Fruit fly (Drosophila melanogaster): ENCODE data around the gene Lip1.
A peak's percentile ranks its signal among the peaks of the same experiment; 100 is the strongest.

Gene Lip1

dm6 chr2L:10748218-10748617 lies 46.9 kb upstream of the Lip1 start (continued):
- TF ChIP-seq CG18764 (GFP tag; optimal IDR thresholded peaks at IDR 0.05), result no peak
- no peak for TF ChIP-seq NFAT (GFP tag; IDR thresholded peaks at IDR 0.05)
- no peak for TF ChIP-seq CG5245 (GFP tag; optimal IDR thresholded peaks at IDR 0.05)
- TF ChIP-seq Bgb (GFP tag; IDR thresholded peaks at IDR 0.05; ENCODE audit: partially characterized antibody), result no peak
- TF ChIP-seq abd-A (tag; optimal IDR thresholded peaks at IDR 0.05), result no peak
- no peak for TF ChIP-seq CG2202 (tag; optimal IDR thresholded peaks at IDR 0.05)
- no peak for TF ChIP-seq CG8478 (optimal IDR thresholded peaks at IDR 0.05)
- no peak for TF ChIP-seq zen2 (GFP tag; IDR thresholded peaks at IDR 0.05; ENCODE audit: partially characterized antibody)
- TF ChIP-seq Taf1 (GFP tag; IDR thresholded peaks at IDR 0.05), result no peak
- TF ChIP-seq ase (GFP tag; IDR thresholded peaks at IDR 0.05), result 0 out of 3 replicates have a peak, but pooled peaks have one; percentile 13
- TF ChIP-seq gt (GFP tag; IDR thresholded peaks at IDR 0.05), result no peak
- TF ChIP-seq Opbp (GFP tag; IDR thresholded peaks at IDR 0.05; ENCODE audit: partially characterized antibody), result no peak
- no peak for TF ChIP-seq bab2 (GFP tag; optimal IDR thresholded peaks at IDR 0.05)
- TF ChIP-seq corto (GFP tag; optimal IDR thresholded peaks at IDR 0.05), result no peak
- TF ChIP-seq CG32532 (GFP tag; IDR thresholded peaks at IDR 0.05), result no peak
- TF ChIP-seq CG7963 (GFP tag; IDR thresholded peaks at IDR 0.05; ENCODE audit: partially characterized antibody), result no peak
- no peak for TF ChIP-seq Oaz (GFP tag; IDR thresholded peaks at IDR 0.05)
- TF ChIP-seq CG14667 (GFP tag; IDR thresholded peaks at IDR 0.05), result 0 out of 2 replicates have a peak, but pooled peaks have one; percentile 5
- TF ChIP-seq Sry-δ (GFP tag; optimal IDR thresholded peaks at IDR 0.05), result no peak
- peak; percentile 61; the same call in 1 of the 2 replicates for TF ChIP-seq Drgx (GFP tag; IDR thresholded peaks at IDR 0.05)
- TF ChIP-seq CG18262 (tag; optimal IDR thresholded peaks at IDR 0.05), result no peak
- TF ChIP-seq gem (tag; optimal IDR thresholded peaks at IDR 0.05), result no peak
- TF ChIP-seq CG12236 (GFP tag; optimal IDR thresholded peaks at IDR 0.05), result no peak
- no peak for TF ChIP-seq bcd (GFP tag; optimal IDR thresholded peaks at IDR 0.05)
- TF ChIP-seq Ravus (GFP tag; IDR thresholded peaks at IDR 0.05), result no peak
- TF ChIP-seq CG1024 (GFP tag; IDR thresholded peaks at IDR 0.05), result no peak
- TF ChIP-seq emc (GFP tag; optimal IDR thresholded peaks at IDR 0.05), result no peak
- no peak for TF ChIP-seq nmo (GFP tag; optimal IDR thresholded peaks at IDR 0.05)
- no peak for TF ChIP-seq stc (GFP tag; IDR thresholded peaks at IDR 0.05)
- TF ChIP-seq Usf (GFP tag; optimal IDR thresholded peaks at IDR 0.05), result no peak
- TF ChIP-seq tll (GFP tag; optimal IDR thresholded peaks at IDR 0.05), result no peak
- TF ChIP-seq CG8089 (GFP tag; optimal IDR thresholded peaks at IDR 0.05), result no peak
- TF ChIP-seq bsh (GFP tag; optimal IDR thresholded peaks at IDR 0.05), result peak in 1 of 2 experiments; percentile 17
- no peak for TF ChIP-seq CG3281 (GFP tag; optimal IDR thresholded peaks at IDR 0.05)
- no peak for TF ChIP-seq ato (GFP tag; IDR thresholded peaks at IDR 0.05; ENCODE audit: partially characterized antibody)
- TF ChIP-seq pzg (GFP tag; optimal IDR thresholded peaks at IDR 0.05), result no peak
- TF ChIP-seq ind (GFP tag; optimal IDR thresholded peaks at IDR 0.05), result no peak
- no peak for TF ChIP-seq slou (GFP tag; optimal IDR thresholded peaks at IDR 0.05)
- TF ChIP-seq ap (GFP tag; IDR thresholded peaks at IDR 0.05), result 0 out of 2 replicates have a peak, but pooled peaks have one; percentile 8
- no peak for TF ChIP-seq CG16779 (GFP tag; IDR thresholded peaks at IDR 0.05)
- TF ChIP-seq gsb-n (tag; optimal IDR thresholded peaks at IDR 0.05), result no peak
- no peak for TF ChIP-seq Poxn (GFP tag; IDR thresholded peaks at IDR 0.05)
- TF ChIP-seq pnt (GFP tag; optimal IDR thresholded peaks at IDR 0.05), result no peak
- TF ChIP-seq sd (tag; optimal IDR thresholded peaks at IDR 0.05), result no peak
- no peak for TF ChIP-seq trh (GFP tag; optimal IDR thresholded peaks at IDR 0.05)
- TF ChIP-seq nom (GFP tag; optimal IDR thresholded peaks at IDR 0.05), result no peak
- no peak for TF ChIP-seq sna (GFP tag; IDR thresholded peaks at IDR 0.05; ENCODE audit: partially characterized antibody)
- no peak for TF ChIP-seq Dip3 (GFP tag; optimal IDR thresholded peaks at IDR 0.05)
- TF ChIP-seq crc (GFP tag; optimal IDR thresholded peaks at IDR 0.05), result no peak
- TF ChIP-seq Doc2 (GFP tag; IDR thresholded peaks at IDR 0.05), result no peak
- TF ChIP-seq CG8359 (GFP tag; optimal IDR thresholded peaks at IDR 0.05; ENCODE audit: borderline replicate concordance), result no peak
- TF ChIP-seq CG12071 (GFP tag; optimal IDR thresholded peaks at IDR 0.05), result no peak
